Fruit fly (Drosophila melanogaster) Kc167 (cell line): ENCODE measurements around the gene CG13630.

Experiments used
- Myc ChIP-seq: fragments of >200 bp; optimal IDR thresholded peaks from 2 replicates; lab custom pipeline; 2017; ENCODE audit warnings: missing external identifiers
- Sin3A ChIP-seq: fragments of >200 bp; optimal IDR thresholded peaks from 2 replicates; lab custom pipeline; 2018; ENCODE audit warnings: missing external identifiers
- h ChIP-seq: fragments of >200 bp; optimal IDR thresholded peaks from 3 replicates; lab custom pipeline; 2018; ENCODE audit warnings: missing external identifiers
- insv ChIP-seq: fragments of >200 bp; optimal IDR thresholded peaks from 3 replicates; lab custom pipeline; 2018; ENCODE audit warnings: missing external identifiers
- psq ChIP-seq: fragments of >200 bp; optimal IDR thresholded peaks from 2 replicates; lab custom pipeline; 2017; ENCODE audit warnings: missing external identifiers
- ttk ChIP-seq: sonication (Bioruptor generic); optimal IDR thresholded peaks from 2 replicates; lab custom pipeline; 2017; ENCODE audit warnings: missing external identifiers

Gene CG13630

dm6 chr3R:24717289-24717688 is 1.9 kb downstream of the CG13630 start, which contains the start of gene Polr2L:
TSS of gene Polr2L (plus strand) at chr3R:24717511.
- no peak for TF ChIP-seq Sin3A (lab: Kevin White, UChicago)
- TF ChIP-seq psq (lab: Kevin White, UChicago) = no peak
- no peak for TF ChIP-seq Myc (lab: Kevin White, UChicago)
- TF ChIP-seq ttk (lab: Kevin White, UChicago) = no peak
- TF ChIP-seq insv = no peak
- TF ChIP-seq h (lab: Kevin White, UChicago) = no peak

dm6 chr3R:24712375-24712830 is 6.8 kb downstream of the CG13630 start, which contains the start of the genes CG13627 and CG46316:
TSS of gene CG13627 (plus strand) at chr3R:24712780.
TSS of gene CG46316 (plus strand) at chr3R:24712780.
- TF ChIP-seq h (lab: Kevin White, UChicago) (no peak), Sin3A (lab: Kevin White, UChicago) (no peak), psq (lab: Kevin White, UChicago) (no peak), insv (no peak), Myc (lab: Kevin White, UChicago) (no peak), ttk (lab: Kevin White, UChicago) (no peak)

dm6 chr3R:24699309-24699708 is 19.9 kb downstream of the CG13630 start:
- TF ChIP-seq h (lab: Kevin White, UChicago) (no peak), ttk (lab: Kevin White, UChicago) (no peak), insv (no peak), Sin3A (lab: Kevin White, UChicago) (no peak), psq (lab: Kevin White, UChicago) (no peak), Myc (lab: Kevin White, UChicago) (no peak)

dm6 chr3R:24692863-24693262 is 26.3 kb downstream of the CG13630 start:
- no peak for TF ChIP-seq insv
- TF ChIP-seq Myc (lab: Kevin White, UChicago) = no peak
- TF ChIP-seq h (lab: Kevin White, UChicago) = no peak
- no peak for TF ChIP-seq psq (lab: Kevin White, UChicago)
- TF ChIP-seq ttk (lab: Kevin White, UChicago) = no peak
- no peak for TF ChIP-seq Sin3A (lab: Kevin White, UChicago)

dm6 chr3R:24671662-24672061 is 47.5 kb downstream of the CG13630 start:
- TF ChIP-seq Sin3A (lab: Kevin White, UChicago) (no peak), Myc (lab: Kevin White, UChicago) (no peak), ttk (lab: Kevin White, UChicago) (no peak), insv (no peak), psq (lab: Kevin White, UChicago) (no peak), h (lab: Kevin White, UChicago) (no peak)
